Worm (Caenorhabditis elegans) whole organism, L4 larva: ENCODE data around the gene nhr-275.
A peak's percentile ranks its signal among the peaks of the same experiment; 100 is the strongest.

Source experiments
- D1046.2 ChIP-seq: fragments of 200-800 bp; sonication (Bioruptor generic); IDR thresholded peaks from 2 replicates; pipeline ENCODE4 v1.3.6; 2022; ENCODE audit warnings: missing genetic modification characterization, missing compliant biosample characterization
- F10B5.3 ChIP-seq: sonication (generic microtip); optimal IDR thresholded peaks from 2 replicates; lab custom pipeline; 2016; ENCODE audit warnings: mild to moderate bottlenecking, missing genetic modification characterization, missing compliant biosample characterization
- R02D3.7 ChIP-seq: fragments of 150-350 bp; sonication (generic microtip); optimal IDR thresholded peaks from 3 replicates; lab custom pipeline; 2014; ENCODE audit warnings: missing biosample characterization, missing genetic modification characterization
- T20F7.1 ChIP-seq: fragments of 200-800 bp; sonication (Bioruptor generic); optimal IDR thresholded peaks from 2 replicates; lab custom pipeline; 2018; ENCODE audit warnings: mild to moderate bottlenecking, missing genetic modification characterization, missing compliant biosample characterization
- Y48G9A.11 ChIP-seq: fragments of 200-800 bp; sonication (Bioruptor generic); IDR thresholded peaks from 2 replicates; pipeline ENCODE4 v1.3.6; 2022; ENCODE audit warnings: missing genetic modification reagents, missing genetic modification characterization, missing compliant biosample characterization
- aha-1 ChIP-seq: fragments of 150-350 bp; peaks from one replicate; lab custom pipeline; 2014; ENCODE audit warnings: missing biosample characterization, missing genetic modification characterization
- arid-1 ChIP-seq: fragments of 200-800 bp; sonication (Bioruptor generic); conservative IDR thresholded peaks from 2 replicates; pipeline ENCODE4 v1.3.6; 2022; ENCODE audit warnings: missing genetic modification reagents, missing genetic modification characterization, missing compliant biosample characterization
- daf-16 ChIP-seq, 3 experiments: sonication (generic microtip); optimal IDR thresholded peaks; 2 replicates each; lab custom pipeline; 2016 to 2017; ENCODE audit warnings: missing genetic modification characterization in 3 of 3, missing genetic modification reagents in 3 of 3, mild to moderate bottlenecking in 2 of 3, missing compliant biosample characterization in 2 of 3, missing biosample characterization in 1 of 3, moderate library complexity in 1 of 3
- dmd-6 ChIP-seq: fragments of 200-800 bp; sonication (Bioruptor generic); IDR thresholded peaks from 2 replicates; pipeline ENCODE4 v1.3.6; 2022; ENCODE audit warnings: missing genetic modification reagents, missing genetic modification characterization, missing compliant biosample characterization
- dmd-8 ChIP-seq: fragments of 200-800 bp; sonication (Bioruptor generic); IDR thresholded peaks from 2 replicates; pipeline ENCODE4 v1.3.6; 2022; ENCODE audit warnings: missing genetic modification characterization, missing compliant biosample characterization
- dpl-1 ChIP-seq: fragments of 150-350 bp; optimal IDR thresholded peaks from 2 replicates; lab custom pipeline; 2014; ENCODE audit warnings: missing biosample characterization, missing genetic modification reagents, missing genetic modification characterization
- dve-1 ChIP-seq: sonication (generic microtip); optimal IDR thresholded peaks from 2 replicates; lab custom pipeline; 2017; ENCODE audit warnings: antibody characterized with exemption, mild to moderate bottlenecking, missing genetic modification characterization, missing compliant biosample characterization; ENCODE audit not compliant: insufficient read depth
- hif-1 ChIP-seq, 2 experiments: sonication (generic microtip); optimal IDR thresholded peaks; 2 replicates each; lab custom pipeline; 2016 to 2017; ENCODE audit warnings: missing compliant biosample characterization in 2 of 2, missing genetic modification characterization in 2 of 2, missing genetic modification reagents in 2 of 2, missing genotype in 2 of 2, mild to moderate bottlenecking in 1 of 2
- hlh-11 ChIP-seq: fragments of 200-800 bp; sonication (Bioruptor generic); optimal IDR thresholded peaks from 2 replicates; lab custom pipeline; 2018; ENCODE audit warnings: mild to moderate bottlenecking, missing genetic modification characterization, missing compliant biosample characterization
- hlh-30 ChIP-seq: sonication (generic microtip); optimal IDR thresholded peaks from 2 replicates; lab custom pipeline; 2017; ENCODE audit warnings: antibody characterized with exemption, mild to moderate bottlenecking, missing genetic modification characterization, missing compliant biosample characterization; ENCODE audit not compliant: insufficient read depth
- jun-1 ChIP-seq: fragments of 150-350 bp; optimal IDR thresholded peaks from 2 replicates; lab custom pipeline; 2014; ENCODE audit warnings: missing biosample characterization, missing genetic modification reagents, missing genetic modification characterization
- lin-1 ChIP-seq: fragments of 200-800 bp; sonication (Bioruptor generic); IDR thresholded peaks from 2 replicates; pipeline ENCODE4 v1.3.6; 2022; ENCODE audit warnings: missing genetic modification reagents, missing genetic modification characterization, missing compliant biosample characterization
- lin-38 ChIP-seq: fragments of 200-800 bp; sonication (Bioruptor generic); IDR thresholded peaks from 2 replicates; pipeline ENCODE4 v1.3.6; 2022; ENCODE audit warnings: missing genetic modification reagents, missing genetic modification characterization, missing compliant biosample characterization
- mdl-1 ChIP-seq, 2 experiments: fragments of 150-350 bp in 1 of 2; sonication (generic microtip) in 1 of 2; optimal IDR thresholded peaks; 2 replicates each; lab custom pipeline; 2014 to 2017; ENCODE audit warnings: missing biosample characterization in 2 of 2, missing genetic modification characterization in 2 of 2
- mep-1 ChIP-seq: fragments of 150-350 bp; sonication (generic microtip); optimal IDR thresholded peaks from 3 replicates; lab custom pipeline; 2014; ENCODE audit warnings: missing biosample characterization, missing genetic modification characterization
- mes-2 ChIP-seq: sonication (generic microtip); optimal IDR thresholded peaks from 2 replicates; lab custom pipeline; 2016; ENCODE audit warnings: missing genotype, mild to moderate bottlenecking, missing genetic modification characterization, missing compliant biosample characterization; ENCODE audit not compliant: poor library complexity, severe bottlenecking
- nhr-102 ChIP-seq: sonication (generic microtip); optimal IDR thresholded peaks from 2 replicates; lab custom pipeline; 2016; ENCODE audit warnings: mild to moderate bottlenecking, missing genetic modification characterization, moderate library complexity, missing compliant biosample characterization
- nhr-28 ChIP-seq: fragments of 150-350 bp; optimal IDR thresholded peaks from 2 replicates; lab custom pipeline; 2014; ENCODE audit warnings: missing biosample characterization, missing genetic modification characterization
- nhr-41 ChIP-seq: fragments of 200-800 bp; sonication (Bioruptor generic); IDR thresholded peaks from 2 replicates; pipeline ENCODE4 v1.3.6; 2022; ENCODE audit warnings: missing genetic modification reagents, missing genetic modification characterization, missing compliant biosample characterization
- nhr-48 ChIP-seq: sonication (generic microtip); optimal IDR thresholded peaks from 2 replicates; lab custom pipeline; 2016; ENCODE audit warnings: mild to moderate bottlenecking, missing genetic modification characterization, missing compliant biosample characterization
- nhr-6 ChIP-seq: fragments of 150-350 bp; optimal IDR thresholded peaks from 2 replicates; lab custom pipeline; 2014; ENCODE audit warnings: missing biosample characterization, missing genetic modification characterization
- nhr-77 ChIP-seq: fragments of 150-350 bp; optimal IDR thresholded peaks from 2 replicates; lab custom pipeline; 2014; ENCODE audit warnings: missing biosample characterization, missing genetic modification characterization
- pqm-1 ChIP-seq: sonication (generic microtip); optimal IDR thresholded peaks from 2 replicates; lab custom pipeline; 2017; ENCODE audit warnings: missing biosample characterization, missing genetic modification characterization
- set-16 ChIP-seq: fragments of 200-800 bp; sonication (Bioruptor generic); IDR thresholded peaks from 2 replicates; pipeline ENCODE4 v1.3.6; 2022; ENCODE audit warnings: missing genetic modification reagents, missing genetic modification characterization, missing compliant biosample characterization
- spr-1 ChIP-seq: sonication (generic microtip); optimal IDR thresholded peaks from 2 replicates; lab custom pipeline; 2016; ENCODE audit warnings: mild to moderate bottlenecking, missing genetic modification characterization, missing compliant biosample characterization
- tra-1 ChIP-seq: fragments of 200-800 bp; sonication (Bioruptor generic); IDR thresholded peaks from 2 replicates; pipeline ENCODE4 v1.3.6; 2022; ENCODE audit warnings: missing genetic modification reagents, missing genetic modification characterization, missing compliant biosample characterization
- unc-62 ChIP-seq, 3 experiments: fragments of 150-350 bp in 1 of 3; sonication (generic microtip); optimal IDR thresholded peaks in 2 of 3; peaks in 1 of 3; 1 replicate in 1 of 3; 2 replicates in 2 of 3; lab custom pipeline; 2014 to 2017; ENCODE audit warnings: missing biosample characterization in 3 of 3, missing genetic modification characterization in 3 of 3, missing genetic modification reagents in 3 of 3, missing genotype in 1 of 3
- zag-1 ChIP-seq: fragments of 150-350 bp; optimal IDR thresholded peaks from 2 replicates; lab custom pipeline; 2014; ENCODE audit warnings: missing biosample characterization, missing genetic modification characterization
- zip-2 ChIP-seq: fragments of 150-350 bp; optimal IDR thresholded peaks from 2 replicates; lab custom pipeline; 2014; ENCODE audit warnings: missing biosample characterization, missing genetic modification characterization
- ztf-7 ChIP-seq: fragments of 150-350 bp; optimal IDR thresholded peaks from 2 replicates; lab custom pipeline; 2014; ENCODE audit warnings: missing biosample characterization, missing genetic modification characterization

The nhr-275 gene

DNA sequence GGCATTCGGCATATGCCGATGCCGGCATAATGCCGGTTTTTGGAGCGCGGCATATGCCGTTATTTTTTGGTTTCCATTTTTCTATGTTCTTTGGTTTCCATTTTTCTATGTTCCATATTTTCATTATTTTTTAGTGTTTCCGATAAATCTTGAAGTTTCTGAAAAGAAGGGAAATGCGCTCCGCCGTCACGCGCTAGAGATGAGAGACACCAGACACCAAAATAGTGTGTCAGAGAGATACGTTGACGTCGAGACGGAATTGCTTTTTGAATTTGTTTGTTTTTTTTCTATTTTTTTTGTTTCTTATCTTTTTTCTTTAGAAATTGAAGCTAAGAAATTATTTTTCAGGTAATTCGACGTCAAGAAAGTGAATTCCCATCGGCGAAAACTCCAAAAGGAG, 11.7 kb downstream of the nhr-275 start, which contains the start of gene F41B5.1:
Gene F41B5.1 (plus strand): TSS at position 343 of the 400 bp plus-strand sequence.
- TF ChIP-seq lin-38 (GFP tag; lab: Robert Waterston, UW) = peak; percentile 73

DNA sequence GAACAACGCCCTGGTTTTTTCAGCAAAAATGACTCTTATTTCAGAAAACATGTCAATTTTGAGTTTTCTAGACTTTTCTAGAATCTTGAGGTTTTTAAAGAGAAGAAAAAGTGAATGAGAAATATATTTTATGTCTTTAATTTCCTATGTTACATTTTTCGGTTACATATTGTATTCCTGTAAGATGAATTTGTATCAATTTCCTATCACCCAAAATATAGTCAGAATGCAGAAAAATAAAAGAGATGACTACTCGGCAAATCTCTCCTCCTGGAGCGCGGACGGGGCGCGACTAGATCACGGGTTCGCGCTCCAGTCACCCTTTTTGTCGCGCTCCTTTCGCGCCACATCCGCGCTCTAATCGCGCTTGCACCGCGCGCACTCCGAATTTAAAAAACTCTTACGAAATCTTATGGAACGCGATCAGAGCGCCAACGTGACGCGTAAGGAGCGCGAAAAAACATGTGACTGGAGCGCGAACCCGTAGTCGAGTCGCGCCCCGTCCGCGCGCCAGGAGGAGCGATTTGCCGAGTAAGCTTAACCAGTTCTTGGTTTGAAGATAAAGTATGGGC, 12.2 kb downstream of the nhr-275 start, which contains the start of gene str-253:
Gene str-253 (minus strand): TSS at position 51 of the 572 bp plus-strand sequence.
- TF ChIP-seq unc-62 (GFP tag; optimal IDR thresholded peaks at IDR 0.05 in 1 of 2; lab: Kevin White, UChicago) (peak in 1 of 2 experiments; percentile 82), unc-62 (tag; optimal IDR thresholded peaks at IDR 0.05; lab: Kevin White, UChicago) (no peak), set-16 (GFP tag; lab: Robert Waterston, UW) (peak; percentile 72), zag-1 (tag; lab: Kevin White, UChicago) (no peak), spr-1 (tag; lab: Kevin White, UChicago) (no peak), nhr-41 (GFP tag; lab: Robert Waterston, UW) (no peak)
- TF ChIP-seq, all 104 proteins: peak for 2

DNA sequence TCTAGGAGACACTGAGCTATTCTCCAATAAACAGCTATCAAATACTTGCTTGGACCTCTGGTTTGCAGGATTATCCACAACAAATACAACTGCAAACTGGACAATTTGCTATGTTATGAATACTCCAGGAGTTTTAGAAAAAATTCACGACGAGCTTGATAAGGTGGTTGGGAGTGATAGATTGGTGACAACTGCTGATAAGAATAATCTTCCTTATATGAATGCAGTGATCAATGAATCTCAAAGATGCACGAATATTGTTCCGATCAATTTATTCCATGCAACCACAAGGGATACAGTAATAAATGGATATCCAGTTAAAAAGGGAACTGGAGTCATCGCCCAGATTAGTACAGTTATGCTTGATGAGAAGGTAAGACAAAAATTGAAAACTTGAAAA, 15.1 kb downstream of the nhr-275 start:
- no peak for TF ChIP-seq dpl-1 (GFP tag; lab: Kevin White, UChicago)
- TF ChIP-seq nhr-6 (tag; lab: Kevin White, UChicago) = no peak
- peak; percentile 7 for TF ChIP-seq pqm-1 (tag; lab: Kevin White, UChicago)
- no peak for TF ChIP-seq daf-16 (GFP tag; optimal IDR thresholded peaks at IDR 0.05; lab: Kevin White, UChicago)
- peak; percentile 19 for TF ChIP-seq daf-16 (tag; optimal IDR thresholded peaks at IDR 0.05; lab: Kevin White, UChicago)
- no peak for TF ChIP-seq T20F7.1 (GFP tag; lab: Kevin White, UChicago)
- TF ChIP-seq Y48G9A.11 = no peak
- peak; percentile 73 for TF ChIP-seq dmd-6 (GFP tag; lab: Robert Waterston, UW)
- TF ChIP-seq dve-1 (tag; lab: Kevin White, UChicago) = peak; percentile 8

DNA sequence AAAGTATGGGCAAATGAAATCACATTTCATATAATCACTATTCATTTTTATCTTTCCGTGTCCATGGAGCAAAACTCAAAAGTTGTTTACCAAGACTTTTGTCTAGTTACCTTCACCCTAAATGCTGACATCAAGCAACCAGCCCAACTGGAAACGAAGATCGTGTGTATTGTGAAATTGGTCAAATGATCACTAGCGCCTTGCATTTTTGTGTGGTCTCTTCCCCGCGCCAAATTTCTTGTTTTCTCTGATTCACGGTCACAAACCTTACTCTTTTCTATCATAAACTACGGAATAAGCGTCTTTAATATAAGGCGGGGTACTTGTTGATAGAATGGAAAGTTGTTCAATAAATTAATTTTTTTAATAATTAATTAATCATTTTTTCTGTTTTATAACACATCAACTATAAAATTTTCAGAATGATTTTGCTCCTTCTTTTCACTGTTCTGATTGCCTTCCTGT, 16.7 kb downstream of the nhr-275 start, which contains the start of gene cyp-33C7:
Gene cyp-33C7 (plus strand): TSS at position 415 of the 465 bp plus-strand sequence.
- TF ChIP-seq arid-1 (GFP tag; lab: Robert Waterston, UW) (no peak), hif-1 (tag; optimal IDR thresholded peaks at IDR 0.05; lab: Kevin White, UChicago) (peak in 1 of 2 experiments; percentile 1), nhr-102 (peak; percentile 82), mdl-1 (tag; optimal IDR thresholded peaks at IDR 0.05; lab: Kevin White, UChicago) (peak in 1 of 2 experiments; percentile 68), nhr-28 (tag; lab: Kevin White, UChicago) (peak; percentile 98), hlh-11 (tag; lab: Kevin White, UChicago) (peak; percentile 85), tra-1 (GFP tag; lab: Robert Waterston, UW) (0 out of 2 replicates have a peak, but pooled peaks have one; percentile 39), D1046.2 (GFP tag; lab: Robert Waterston, UW) (no peak), hlh-30 (tag; lab: Kevin White, UChicago) (peak; percentile 90), dmd-8 (GFP tag; lab: Robert Waterston, UW) (no peak), mep-1 (tag; lab: Kevin White, UChicago) (peak; percentile 64), nhr-48 (tag; lab: Kevin White, UChicago) (peak; percentile 29), nhr-77 (tag; lab: Kevin White, UChicago) (peak; percentile 89), mes-2 (tag; lab: Kevin White, UChicago) (peak; percentile 44), aha-1 (peak; percentile 45), jun-1 (tag; lab: Kevin White, UChicago) (no peak), R02D3.7 (tag; lab: Kevin White, UChicago) (no peak), dve-1 (tag; lab: Kevin White, UChicago) (peak; percentile 87), daf-16 (GFP tag; optimal IDR thresholded peaks at IDR 0.05; lab: Kevin White, UChicago) (peak in 1 of 2 experiments; percentile 43), daf-16 (tag; optimal IDR thresholded peaks at IDR 0.05; lab: Kevin White, UChicago) (peak; percentile 98), lin-1 (GFP tag; lab: Robert Waterston, UW) (0 out of 2 replicates have a peak, but pooled peaks have one; percentile 36), dpl-1 (GFP tag; lab: Kevin White, UChicago) (peak; percentile 15), dmd-6 (GFP tag; lab: Robert Waterston, UW) (peak; percentile 85), pqm-1 (tag; lab: Kevin White, UChicago) (peak; percentile 65), F10B5.3 (tag; lab: Kevin White, UChicago) (no peak), ztf-7 (peak; percentile 9), zip-2 (tag; lab: Kevin White, UChicago) (no peak), unc-62 (GFP tag; optimal IDR thresholded peaks at IDR 0.05 in 1 of 2; lab: Kevin White, UChicago) (peak in 1 of 2 experiments; percentile 48), unc-62 (tag; optimal IDR thresholded peaks at IDR 0.05; lab: Kevin White, UChicago) (no peak), nhr-6 (tag; lab: Kevin White, UChicago) (peak; percentile 27)
